Fruit fly (Drosophila melanogaster): Measurements from ENCODE around the gene CG43307.

DNA sequence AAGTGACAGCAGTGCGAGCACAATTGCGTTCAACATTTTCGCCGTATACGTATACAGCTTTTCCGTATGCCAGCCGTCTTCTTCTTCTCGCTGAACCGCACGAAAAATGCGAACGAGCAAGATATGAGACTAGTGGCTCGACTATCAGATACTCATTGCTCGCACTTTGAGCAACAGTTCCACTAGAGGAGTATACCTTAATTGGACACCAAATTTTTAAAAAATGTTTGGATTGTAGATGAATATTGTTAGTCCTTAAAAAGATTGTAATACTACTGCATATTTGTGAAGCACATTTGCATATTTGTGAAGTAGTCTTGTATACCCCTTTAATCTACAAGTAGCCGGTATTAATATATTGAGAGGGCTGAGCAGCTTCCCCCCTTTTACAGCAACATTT, 33.2 kb upstream of the CG43307 start:
- TF ChIP-seq usp (GFP tag; optimal IDR thresholded peaks at IDR 0.05) (no peak), EcR (GFP tag; optimal IDR thresholded peaks at IDR 0.05) (no peak), Dll (optimal IDR thresholded peaks at IDR 0.05) (no peak)
